Fruit fly (Drosophila melanogaster) whole organism, wandering third instar larva: ENCODE measurements around the gene Spn75F.

Source experiments
- CG9705 ChIP-seq: fragments of 200-800 bp; sonication (Bioruptor generic); optimal IDR thresholded peaks from 2 replicates; lab custom pipeline; 2018; ENCODE audit warnings: missing biosample characterization, mild to moderate bottlenecking, missing genetic modification characterization
- Hr83 ChIP-seq: fragments of 200-300 bp; sonication (Bioruptor generic); optimal IDR thresholded peaks from 2 replicates; lab custom pipeline; 2016; ENCODE audit warnings: missing biosample characterization, mild to moderate bottlenecking, missing genetic modification characterization, moderate library complexity; ENCODE audit not compliant: poor library complexity, severe bottlenecking
- Jra ChIP-seq: sonication (Bioruptor generic); optimal IDR thresholded peaks from 2 replicates; lab custom pipeline; 2016; ENCODE audit warnings: missing biosample characterization, missing genetic modification characterization
- OdsH ChIP-seq: fragments of 200-800 bp; sonication (Bioruptor generic); optimal IDR thresholded peaks from 2 replicates; lab custom pipeline; 2016; ENCODE audit warnings: missing biosample characterization, mild to moderate bottlenecking, missing genetic modification characterization
- br ChIP-seq: fragments of 200-800 bp; sonication (Bioruptor generic); optimal IDR thresholded peaks from 2 replicates; lab custom pipeline; 2016; ENCODE audit warnings: missing biosample characterization, missing genetic modification characterization

dm6 chr3L:19097665-19098082 lies 31.8 kb downstream of the Spn75F start, which contains the start of the genes Naxd and CG14079:
- TF ChIP-seq OdsH (GFP tag; lab: Kevin White, UChicago): peak; percentile 77
- peak; percentile 47 for TF ChIP-seq CG9705
- peak; percentile 42 for TF ChIP-seq Hr83 (GFP tag; lab: Kevin White, UChicago)
- TF ChIP-seq br (GFP tag; lab: Kevin White, UChicago): peak; percentile 63
- peak; percentile 41 for TF ChIP-seq Jra (GFP tag; lab: Kevin White, UChicago)
